Fruit fly (Drosophila melanogaster): ENCODE results near the gene CG34325.

CG34325 gene

DNA sequence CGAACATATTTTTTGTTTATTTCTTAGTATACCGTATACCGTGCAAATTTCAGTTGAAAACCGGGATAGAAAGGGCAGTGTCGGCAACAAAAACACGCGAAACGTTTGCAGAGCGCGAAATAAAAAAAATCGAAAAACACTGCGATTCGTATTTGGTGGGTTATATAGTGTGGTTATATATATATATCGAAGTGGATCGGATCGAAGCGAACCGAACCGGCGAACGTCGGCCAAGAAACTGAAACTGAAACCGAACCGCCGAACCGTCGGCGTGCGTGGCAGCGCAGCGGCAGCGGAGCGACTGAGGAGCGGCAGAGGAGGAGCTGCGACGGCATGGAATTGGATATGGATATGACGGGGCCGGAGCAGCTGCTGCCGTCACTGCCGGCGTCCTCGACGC, at the start of gene CG34325, which contains the start of gene CG32572:
TSS of gene CG34325 (minus strand) at position 244 of the 400 bp plus-strand sequence.
TSS of gene CG32572 (plus strand) at position 16 of the 400 bp plus-strand sequence.
- no peak for TF ChIP-seq psq (optimal IDR thresholded peaks at IDR 0.05)
- no peak for TF ChIP-seq CG8478 (optimal IDR thresholded peaks at IDR 0.05)
- TF ChIP-seq pan (optimal IDR thresholded peaks at IDR 0.05) = no peak
- no peak for TF ChIP-seq Dll (optimal IDR thresholded peaks at IDR 0.05)
- TF ChIP-seq EcR (GFP tag; optimal IDR thresholded peaks at IDR 0.05) = no peak
- TF ChIP-seq usp (GFP tag; optimal IDR thresholded peaks at IDR 0.05) = no peak

DNA sequence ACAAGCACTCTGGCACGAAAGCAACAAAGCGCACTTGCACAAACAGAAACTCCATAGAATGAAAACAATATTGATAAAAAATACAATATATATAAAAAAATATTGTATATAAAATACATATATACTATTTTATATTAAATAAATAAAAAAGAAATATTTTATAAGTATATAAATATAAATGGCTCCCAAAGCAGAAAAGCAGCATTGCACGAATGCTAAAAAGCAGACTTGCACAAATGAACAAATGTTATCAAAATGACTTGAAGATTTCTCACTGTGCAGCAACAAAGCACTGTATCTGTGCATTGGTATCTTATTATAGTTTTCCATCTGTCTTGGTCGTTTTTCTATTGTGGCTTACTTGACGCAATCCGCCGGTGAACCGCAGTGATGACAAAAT, 47.6 kb upstream of the CG34325 start:
- no peak for TF ChIP-seq usp (GFP tag; optimal IDR thresholded peaks at IDR 0.05)
- TF ChIP-seq CG8478 (optimal IDR thresholded peaks at IDR 0.05) = no peak
- no peak for TF ChIP-seq psq (optimal IDR thresholded peaks at IDR 0.05)
- TF ChIP-seq Dll (optimal IDR thresholded peaks at IDR 0.05) = no peak
- TF ChIP-seq pan (optimal IDR thresholded peaks at IDR 0.05) = no peak
- no peak for TF ChIP-seq EcR (GFP tag; optimal IDR thresholded peaks at IDR 0.05)

DNA sequence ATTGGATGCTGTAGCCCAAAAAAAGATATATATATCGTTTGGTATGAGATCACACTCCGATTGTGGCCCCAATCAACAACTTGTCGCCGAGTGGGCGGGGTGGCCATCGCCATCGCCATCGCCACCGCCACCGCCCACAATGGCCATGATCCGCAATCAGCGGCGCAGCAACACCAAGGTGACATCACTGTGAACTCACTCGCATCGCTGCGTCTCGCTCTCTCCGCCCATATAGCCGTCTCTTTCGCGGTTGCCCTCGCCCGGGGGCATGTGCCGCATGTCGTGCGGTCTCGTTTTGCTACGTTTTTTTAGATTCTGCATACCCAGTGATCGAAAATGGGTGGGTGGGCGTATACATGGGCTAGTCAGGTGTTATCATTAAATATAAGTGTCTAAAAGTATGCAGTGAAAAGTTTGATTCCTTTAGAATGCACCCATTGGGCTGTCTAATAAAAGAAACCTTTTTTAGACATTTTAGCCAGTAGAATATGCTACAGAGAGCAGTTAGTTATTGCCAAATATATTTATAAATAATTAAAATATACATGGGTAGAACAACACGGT, 45.7 kb upstream of the CG34325 start:
- TF ChIP-seq EcR (GFP tag; optimal IDR thresholded peaks at IDR 0.05) = no peak
- TF ChIP-seq CG8478 (optimal IDR thresholded peaks at IDR 0.05) = no peak
- TF ChIP-seq pan (optimal IDR thresholded peaks at IDR 0.05) = no peak
- no peak for TF ChIP-seq usp (GFP tag; optimal IDR thresholded peaks at IDR 0.05)
- no peak for TF ChIP-seq psq (optimal IDR thresholded peaks at IDR 0.05)
- TF ChIP-seq Dll (optimal IDR thresholded peaks at IDR 0.05) = no peak

DNA sequence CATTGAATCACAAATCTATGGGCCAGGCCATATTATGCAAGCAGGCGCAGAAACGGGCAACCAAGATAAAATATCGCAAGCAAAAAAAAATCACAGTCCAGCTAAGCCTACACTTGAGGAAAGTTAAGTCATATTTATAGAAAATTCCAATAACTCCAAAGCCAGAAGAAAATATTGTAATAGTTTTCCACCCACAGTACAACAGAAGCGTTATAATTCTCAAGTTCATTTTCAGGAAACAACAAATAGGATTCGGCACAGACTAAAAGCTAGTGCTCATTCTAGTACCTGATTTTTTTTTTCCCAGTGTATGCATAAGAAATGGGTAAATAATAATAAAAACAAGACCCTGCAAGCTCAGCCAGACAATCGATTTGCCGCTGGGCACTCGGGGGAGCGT, 44.6 kb upstream of the CG34325 start:
- no peak for TF ChIP-seq Dll (optimal IDR thresholded peaks at IDR 0.05)
- no peak for TF ChIP-seq usp (GFP tag; optimal IDR thresholded peaks at IDR 0.05)
- no peak for TF ChIP-seq psq (optimal IDR thresholded peaks at IDR 0.05)
- no peak for TF ChIP-seq EcR (GFP tag; optimal IDR thresholded peaks at IDR 0.05)
- no peak for TF ChIP-seq pan (optimal IDR thresholded peaks at IDR 0.05)
- TF ChIP-seq CG8478 (optimal IDR thresholded peaks at IDR 0.05) = no peak

DNA sequence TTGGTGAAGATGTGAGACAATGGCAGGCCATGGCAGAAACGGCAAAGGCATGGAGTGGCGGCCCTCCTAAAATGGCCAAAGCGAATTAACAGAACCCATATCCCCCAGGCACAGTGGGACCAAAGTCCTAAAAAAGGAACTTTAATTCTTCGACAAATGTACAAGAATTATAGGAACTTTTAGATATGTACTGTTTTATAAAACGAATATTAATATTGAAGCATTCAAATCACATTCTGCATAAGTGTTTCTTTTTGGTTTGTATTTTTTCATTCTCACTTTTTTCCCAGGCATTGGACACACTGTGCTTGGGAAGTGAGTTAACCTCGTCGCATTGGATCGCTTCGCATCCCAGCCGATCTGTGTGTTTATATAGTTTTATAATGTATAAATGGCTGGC, 43.7 kb upstream of the CG34325 start:
- no peak for TF ChIP-seq psq (optimal IDR thresholded peaks at IDR 0.05)
- no peak for TF ChIP-seq Dll (optimal IDR thresholded peaks at IDR 0.05)
- no peak for TF ChIP-seq pan (optimal IDR thresholded peaks at IDR 0.05)
- no peak for TF ChIP-seq EcR (GFP tag; optimal IDR thresholded peaks at IDR 0.05)
- TF ChIP-seq usp (GFP tag; optimal IDR thresholded peaks at IDR 0.05) = no peak
- no peak for TF ChIP-seq CG8478 (optimal IDR thresholded peaks at IDR 0.05)

DNA sequence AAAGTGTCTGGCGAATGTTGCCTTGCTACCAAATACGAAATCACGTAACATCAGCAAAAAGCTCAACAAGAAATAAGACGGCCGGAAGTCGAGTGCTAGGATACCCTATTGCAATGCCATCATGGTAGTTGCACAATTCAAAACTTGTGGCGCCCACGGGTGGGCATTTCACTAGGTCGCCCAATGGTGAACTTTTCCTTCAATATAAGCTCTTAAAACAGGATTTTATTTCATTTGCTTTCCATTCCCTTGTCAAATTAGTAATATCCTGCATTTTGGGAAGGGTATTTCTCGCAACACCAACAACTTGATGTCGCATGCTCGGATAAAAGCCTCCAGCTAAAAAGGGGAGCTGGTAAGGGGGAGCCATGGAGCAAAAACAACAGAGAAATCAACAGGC, 40.3 kb upstream of the CG34325 start:
- TF ChIP-seq EcR (GFP tag; optimal IDR thresholded peaks at IDR 0.05) = no peak
- TF ChIP-seq Dll (optimal IDR thresholded peaks at IDR 0.05) = no peak
- TF ChIP-seq CG8478 (optimal IDR thresholded peaks at IDR 0.05) = no peak
- no peak for TF ChIP-seq psq (optimal IDR thresholded peaks at IDR 0.05)
- TF ChIP-seq usp (GFP tag; optimal IDR thresholded peaks at IDR 0.05) = no peak
- no peak for TF ChIP-seq pan (optimal IDR thresholded peaks at IDR 0.05)

DNA sequence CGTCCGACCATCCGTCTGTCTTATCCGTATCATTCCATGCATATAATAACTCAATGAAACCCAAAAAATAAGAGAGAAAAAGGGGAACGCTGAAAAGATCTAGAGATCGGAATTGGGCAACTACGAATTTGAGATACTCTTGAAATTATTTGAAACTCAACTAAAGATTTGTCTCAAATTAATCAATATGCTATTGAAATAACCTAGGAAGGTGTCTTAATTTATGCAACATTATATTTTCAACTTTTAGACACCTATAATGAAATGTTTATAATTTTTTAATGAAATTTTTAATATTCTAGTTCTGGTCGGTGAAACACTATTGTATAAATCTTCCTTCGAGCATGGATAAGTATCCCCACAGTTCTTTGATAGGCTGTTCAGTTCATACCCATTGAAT, 39.3 kb upstream of the CG34325 start:
- no peak for TF ChIP-seq psq (optimal IDR thresholded peaks at IDR 0.05)
- no peak for TF ChIP-seq Dll (optimal IDR thresholded peaks at IDR 0.05)
- no peak for TF ChIP-seq CG8478 (optimal IDR thresholded peaks at IDR 0.05)
- TF ChIP-seq EcR (GFP tag; optimal IDR thresholded peaks at IDR 0.05) = no peak
- no peak for TF ChIP-seq pan (optimal IDR thresholded peaks at IDR 0.05)
- no peak for TF ChIP-seq usp (GFP tag; optimal IDR thresholded peaks at IDR 0.05)

DNA sequence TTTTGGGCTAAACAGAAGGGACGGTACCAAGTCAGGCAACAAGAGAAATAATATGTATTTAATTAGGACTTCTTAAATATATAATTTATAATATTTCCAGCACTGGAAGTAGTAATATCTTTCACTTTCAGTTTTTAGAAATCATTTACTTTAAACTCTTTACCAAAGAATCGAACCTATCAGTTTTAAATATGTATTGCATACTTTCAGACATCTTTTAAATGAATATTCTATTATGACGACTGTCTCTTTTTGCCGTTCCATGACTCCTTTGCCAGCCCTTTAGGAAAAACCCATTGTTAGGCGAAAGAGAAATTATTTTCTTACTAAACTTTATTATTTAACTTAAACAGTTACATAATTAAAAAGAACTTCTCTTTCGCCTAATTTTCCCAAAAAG, 36.4 kb upstream of the CG34325 start:
- no peak for TF ChIP-seq Dll (optimal IDR thresholded peaks at IDR 0.05)
- no peak for TF ChIP-seq EcR (GFP tag; optimal IDR thresholded peaks at IDR 0.05)
- TF ChIP-seq pan (optimal IDR thresholded peaks at IDR 0.05) = no peak
- no peak for TF ChIP-seq usp (GFP tag; optimal IDR thresholded peaks at IDR 0.05)
- no peak for TF ChIP-seq CG8478 (optimal IDR thresholded peaks at IDR 0.05)
- no peak for TF ChIP-seq psq (optimal IDR thresholded peaks at IDR 0.05)

DNA sequence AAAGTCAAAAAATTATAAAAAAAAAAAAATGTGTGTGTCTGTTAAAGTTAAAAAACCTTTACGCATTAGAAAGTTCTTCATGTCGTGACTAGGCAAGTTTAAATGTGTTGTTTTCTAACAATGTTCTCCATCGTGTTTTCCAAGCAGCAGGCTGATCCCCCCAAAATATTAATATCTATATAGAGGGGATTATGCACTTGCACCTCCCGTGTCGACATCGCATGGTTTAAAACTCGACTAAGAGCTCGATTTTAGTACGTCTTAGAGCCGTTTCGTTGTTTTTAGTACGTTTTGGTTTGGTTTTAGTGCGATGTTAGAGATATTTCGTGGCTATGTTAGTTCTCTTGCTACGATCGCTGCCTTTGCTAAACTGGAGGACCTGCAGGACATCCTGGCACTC, 31.9 kb upstream of the CG34325 start:
- no peak for TF ChIP-seq CG8478 (optimal IDR thresholded peaks at IDR 0.05)
- no peak for TF ChIP-seq pan (optimal IDR thresholded peaks at IDR 0.05)
- TF ChIP-seq psq (optimal IDR thresholded peaks at IDR 0.05) = no peak
- no peak for TF ChIP-seq Dll (optimal IDR thresholded peaks at IDR 0.05)
- no peak for TF ChIP-seq EcR (GFP tag; optimal IDR thresholded peaks at IDR 0.05)
- TF ChIP-seq usp (GFP tag; optimal IDR thresholded peaks at IDR 0.05) = no peak

DNA sequence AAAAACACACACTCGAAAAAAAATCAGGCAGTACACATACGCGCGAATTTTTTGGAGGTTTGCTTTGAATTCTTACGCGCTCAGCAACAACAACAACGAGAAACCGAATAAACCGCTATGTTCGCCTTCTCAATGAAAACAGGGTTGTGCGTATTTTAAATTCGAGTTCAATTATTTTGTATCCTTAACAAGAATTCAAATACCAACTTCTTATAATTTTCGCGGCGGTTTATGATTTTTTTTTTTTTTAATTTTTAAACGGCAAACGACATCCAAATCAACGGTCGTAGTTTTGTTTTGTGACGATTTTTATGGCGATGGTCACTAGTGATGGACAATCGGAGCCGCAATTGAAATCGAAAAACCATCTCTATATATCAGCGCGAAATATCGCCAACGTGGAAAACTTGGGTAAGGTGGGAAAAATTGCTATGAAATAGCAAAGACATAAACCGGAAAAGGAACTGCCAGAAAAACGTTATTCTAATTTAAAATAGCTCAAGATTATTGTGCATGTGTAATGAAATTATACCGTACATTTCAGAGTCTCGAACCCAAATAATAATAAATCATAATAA, 30.5 kb upstream of the CG34325 start, which contains the start of gene goe:
TSS of gene goe (minus strand) at position 332 of the 578 bp plus-strand sequence.
- TF ChIP-seq CG8478 (optimal IDR thresholded peaks at IDR 0.05) (no peak), Dll (optimal IDR thresholded peaks at IDR 0.05) (no peak), pan (optimal IDR thresholded peaks at IDR 0.05) (no peak), usp (GFP tag; optimal IDR thresholded peaks at IDR 0.05) (no peak), EcR (GFP tag; optimal IDR thresholded peaks at IDR 0.05) (no peak), psq (optimal IDR thresholded peaks at IDR 0.05) (no peak)

DNA sequence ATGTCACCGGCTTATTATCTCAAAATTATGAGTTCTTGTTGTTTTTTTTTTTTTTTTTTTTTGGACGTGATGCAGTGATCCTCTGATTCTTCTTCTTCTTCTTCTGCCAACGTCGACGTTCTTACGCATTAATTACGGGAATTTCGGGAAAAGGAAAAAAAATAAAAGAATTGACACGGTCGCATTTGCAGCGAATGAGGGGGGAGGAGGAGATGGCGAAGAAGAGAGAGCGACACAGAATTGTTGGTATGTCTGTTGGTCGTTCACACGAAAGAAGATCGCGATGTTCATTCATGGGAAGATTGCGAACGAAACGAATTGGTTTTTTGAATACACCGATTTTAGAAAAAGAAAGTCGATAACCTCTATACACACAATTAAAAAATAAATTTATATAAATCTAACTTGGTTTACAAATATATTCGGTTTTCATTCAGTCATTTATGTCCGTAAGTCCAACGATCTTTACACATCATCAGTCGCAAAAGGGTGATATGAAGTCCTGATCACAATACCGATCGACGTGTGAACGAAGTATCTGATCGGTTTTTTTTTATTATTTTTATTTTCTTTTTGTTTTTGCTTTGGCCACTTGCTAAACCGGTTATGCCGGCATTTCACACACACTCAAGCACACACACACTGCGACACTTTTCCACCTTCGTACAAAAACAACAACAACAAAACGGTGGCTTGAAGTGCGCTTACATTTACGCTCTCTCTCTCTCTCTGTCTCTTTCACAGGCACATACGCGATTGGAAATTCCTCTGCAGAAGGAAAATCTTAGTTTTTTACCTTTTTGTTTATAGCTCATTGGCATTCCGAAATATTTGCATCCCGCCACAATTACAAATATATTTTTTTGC, 29.7 kb upstream of the CG34325 start:
- TF ChIP-seq CG8478 (optimal IDR thresholded peaks at IDR 0.05) (no peak), usp (GFP tag; optimal IDR thresholded peaks at IDR 0.05) (no peak), pan (optimal IDR thresholded peaks at IDR 0.05) (no peak)

DNA sequence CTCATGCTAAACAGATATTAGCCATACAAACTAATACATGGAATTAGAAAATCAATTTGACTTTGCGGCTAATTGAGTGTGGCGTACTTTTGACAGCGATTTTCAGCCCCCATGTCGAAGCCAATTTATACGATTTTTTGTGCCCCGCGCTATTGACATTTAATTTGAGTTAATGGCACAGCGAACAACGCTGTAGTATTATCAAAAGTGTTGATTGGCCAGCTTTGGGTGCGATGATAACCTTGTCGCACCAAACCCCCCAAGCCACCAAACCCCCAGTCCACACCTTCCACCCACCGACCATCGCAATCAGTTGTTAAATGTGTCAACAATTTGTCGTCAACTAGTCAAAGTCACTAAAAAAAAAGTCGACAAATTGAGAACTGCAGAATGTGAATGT, 28.1 kb upstream of the CG34325 start:
- TF ChIP-seq EcR (GFP tag; optimal IDR thresholded peaks at IDR 0.05) (no peak), usp (GFP tag; optimal IDR thresholded peaks at IDR 0.05) (no peak)
